Worm (Caenorhabditis elegans) whole organism, L4 larva: ENCODE measurements around the gene sel-15.

Experiments used
- F10B5.3 ChIP-seq: sonication (generic microtip); optimal IDR thresholded peaks from 2 replicates; lab custom pipeline; 2016; ENCODE audit warnings: mild to moderate bottlenecking, missing genetic modification characterization, missing compliant biosample characterization
- F44E2.7 ChIP-seq: fragments of 200-800 bp; sonication (Bioruptor generic); IDR thresholded peaks from 2 replicates; pipeline ENCODE4 v2.1.2; 2022; ENCODE audit warnings: missing genetic modification characterization, missing compliant biosample characterization
- R02D3.7 ChIP-seq: fragments of 150-350 bp; sonication (generic microtip); optimal IDR thresholded peaks from 3 replicates; lab custom pipeline; 2014; ENCODE audit warnings: missing biosample characterization, missing genetic modification characterization
- T26A8.4 ChIP-seq: fragments of 200-800 bp; sonication (Bioruptor generic); IDR thresholded peaks from 2 replicates; pipeline ENCODE4 v1.3.6; 2022; ENCODE audit warnings: missing genetic modification characterization, missing compliant biosample characterization
- ZK546.5 ChIP-seq, 2 experiments: sonication (generic microtip); optimal IDR thresholded peaks; 2 replicates each; lab custom pipeline; 2017; ENCODE audit warnings: missing biosample characterization in 2 of 2, missing genetic modification characterization in 2 of 2
- aha-1 ChIP-seq: fragments of 150-350 bp; peaks from one replicate; lab custom pipeline; 2014; ENCODE audit warnings: missing biosample characterization, missing genetic modification characterization
- ceh-20 ChIP-seq: fragments of 200-800 bp; sonication (Bioruptor generic); IDR thresholded peaks from 2 replicates; pipeline ENCODE4 v1.3.6; 2022; ENCODE audit warnings: missing genetic modification reagents, missing genetic modification characterization, missing compliant biosample characterization
- cey-2 ChIP-seq: sonication (generic microtip); optimal IDR thresholded peaks from 3 replicates; lab custom pipeline; 2017; ENCODE audit warnings: missing genetic modification characterization, mild to moderate bottlenecking, missing compliant biosample characterization, antibody characterized with exemption, borderline replicate concordance; ENCODE audit not compliant: insufficient read depth
- daf-16 ChIP-seq, 3 experiments: sonication (generic microtip); optimal IDR thresholded peaks; 2 replicates each; lab custom pipeline; 2016 to 2017; ENCODE audit warnings: missing genetic modification characterization in 3 of 3, missing genetic modification reagents in 3 of 3, mild to moderate bottlenecking in 2 of 3, missing compliant biosample characterization in 2 of 3, missing biosample characterization in 1 of 3, moderate library complexity in 1 of 3
- daf-19 ChIP-seq: fragments of 200-800 bp; sonication (Bioruptor generic); conservative IDR thresholded peaks from 2 replicates; pipeline ENCODE4 v1.3.6; 2022; ENCODE audit warnings: missing genetic modification characterization, missing compliant biosample characterization
- daf-8 ChIP-seq: fragments of 200-800 bp; sonication (Bioruptor generic); IDR thresholded peaks from 2 replicates; pipeline ENCODE4 v1.3.6; 2022; ENCODE audit warnings: missing genetic modification characterization, missing compliant biosample characterization
- dmd-6 ChIP-seq: fragments of 200-800 bp; sonication (Bioruptor generic); IDR thresholded peaks from 2 replicates; pipeline ENCODE4 v1.3.6; 2022; ENCODE audit warnings: missing genetic modification reagents, missing genetic modification characterization, missing compliant biosample characterization
- dpl-1 ChIP-seq: fragments of 150-350 bp; optimal IDR thresholded peaks from 2 replicates; lab custom pipeline; 2014; ENCODE audit warnings: missing biosample characterization, missing genetic modification reagents, missing genetic modification characterization
- dve-1 ChIP-seq: sonication (generic microtip); optimal IDR thresholded peaks from 2 replicates; lab custom pipeline; 2017; ENCODE audit warnings: antibody characterized with exemption, mild to moderate bottlenecking, missing genetic modification characterization, missing compliant biosample characterization; ENCODE audit not compliant: insufficient read depth
- hif-1 ChIP-seq, 2 experiments: sonication (generic microtip); optimal IDR thresholded peaks; 2 replicates each; lab custom pipeline; 2016 to 2017; ENCODE audit warnings: missing compliant biosample characterization in 2 of 2, missing genetic modification characterization in 2 of 2, missing genetic modification reagents in 2 of 2, missing genotype in 2 of 2, mild to moderate bottlenecking in 1 of 2
- hlh-11 ChIP-seq: fragments of 200-800 bp; sonication (Bioruptor generic); optimal IDR thresholded peaks from 2 replicates; lab custom pipeline; 2018; ENCODE audit warnings: mild to moderate bottlenecking, missing genetic modification characterization, missing compliant biosample characterization
- hlh-30 ChIP-seq: sonication (generic microtip); optimal IDR thresholded peaks from 2 replicates; lab custom pipeline; 2017; ENCODE audit warnings: antibody characterized with exemption, mild to moderate bottlenecking, missing genetic modification characterization, missing compliant biosample characterization; ENCODE audit not compliant: insufficient read depth
- hmg-1.1 ChIP-seq: fragments of 200-800 bp; sonication (Bioruptor generic); IDR thresholded peaks from 2 replicates; pipeline ENCODE4 v1.3.6; 2022; ENCODE audit warnings: missing genetic modification reagents, missing genetic modification characterization, missing compliant biosample characterization
- lin-38 ChIP-seq: fragments of 200-800 bp; sonication (Bioruptor generic); IDR thresholded peaks from 2 replicates; pipeline ENCODE4 v1.3.6; 2022; ENCODE audit warnings: missing genetic modification reagents, missing genetic modification characterization, missing compliant biosample characterization
- mdl-1 ChIP-seq, 2 experiments: fragments of 150-350 bp in 1 of 2; sonication (generic microtip) in 1 of 2; optimal IDR thresholded peaks; 2 replicates each; lab custom pipeline; 2014 to 2017; ENCODE audit warnings: missing biosample characterization in 2 of 2, missing genetic modification characterization in 2 of 2
- mdt-29 ChIP-seq: fragments of 200-800 bp; sonication (Bioruptor generic); IDR thresholded peaks from 2 replicates; pipeline ENCODE4 v1.3.6; 2022; ENCODE audit warnings: missing genetic modification reagents, missing genetic modification characterization, missing compliant biosample characterization
- mxl-3 ChIP-seq: fragments of 200-800 bp; sonication (Bioruptor generic); optimal IDR thresholded peaks from 2 replicates; lab custom pipeline; 2018; ENCODE audit warnings: mild to moderate bottlenecking, missing genetic modification characterization, missing compliant biosample characterization
- nhr-10 ChIP-seq: fragments of 150-350 bp; optimal IDR thresholded peaks from 2 replicates; lab custom pipeline; 2014; ENCODE audit warnings: missing biosample characterization, missing genetic modification characterization
- nhr-11 ChIP-seq: fragments of 150-350 bp; optimal IDR thresholded peaks from 2 replicates; lab custom pipeline; 2014; ENCODE audit warnings: missing biosample characterization, missing genetic modification characterization
- nhr-111 ChIP-seq: fragments of 200-800 bp; sonication (Bioruptor generic); optimal IDR thresholded peaks from 2 replicates; lab custom pipeline; 2018; ENCODE audit warnings: mild to moderate bottlenecking, missing genetic modification characterization, missing compliant biosample characterization
- nhr-25 ChIP-seq: sonication (generic microtip); optimal IDR thresholded peaks from 2 replicates; lab custom pipeline; 2017; ENCODE audit warnings: missing genetic modification characterization, mild to moderate bottlenecking, missing compliant biosample characterization, antibody characterized with exemption, moderate library complexity, borderline replicate concordance; ENCODE audit not compliant: insufficient read depth
- nhr-28 ChIP-seq: fragments of 150-350 bp; optimal IDR thresholded peaks from 2 replicates; lab custom pipeline; 2014; ENCODE audit warnings: missing biosample characterization, missing genetic modification characterization
- nhr-6 ChIP-seq: fragments of 150-350 bp; optimal IDR thresholded peaks from 2 replicates; lab custom pipeline; 2014; ENCODE audit warnings: missing biosample characterization, missing genetic modification characterization
- nhr-76 ChIP-seq: fragments of 150-350 bp; optimal IDR thresholded peaks from 2 replicates; lab custom pipeline; 2014; ENCODE audit warnings: missing biosample characterization, missing genetic modification characterization
- nhr-77 ChIP-seq: fragments of 150-350 bp; optimal IDR thresholded peaks from 2 replicates; lab custom pipeline; 2014; ENCODE audit warnings: missing biosample characterization, missing genetic modification characterization
- pha-4 ChIP-seq, 2 experiments: fragments of 150-350 bp in 1 of 2; fragments of 200-800 bp in 1 of 2; sonication (Bioruptor generic) in 1 of 2; IDR thresholded peaks in 1 of 2; optimal IDR thresholded peaks in 1 of 2; 2 replicates each; pipeline versions ENCODE4 v1.3.6 to Lab custom; 2014 to 2022; ENCODE audit warnings: missing genetic modification characterization in 2 of 2, missing genetic modification reagents in 2 of 2, missing biosample characterization in 1 of 2, missing compliant biosample characterization in 1 of 2
- php-3 ChIP-seq: fragments of 200-800 bp; sonication (Bioruptor generic); IDR thresholded peaks from 2 replicates; pipeline ENCODE4 v1.3.6; 2022; ENCODE audit warnings: missing genetic modification reagents, missing genetic modification characterization, missing compliant biosample characterization
- pqm-1 ChIP-seq: sonication (generic microtip); optimal IDR thresholded peaks from 2 replicates; lab custom pipeline; 2017; ENCODE audit warnings: missing biosample characterization, missing genetic modification characterization
- rbr-2 ChIP-seq: sonication (generic microtip); optimal IDR thresholded peaks from 2 replicates; lab custom pipeline; 2016; ENCODE audit warnings: missing genotype, missing genetic modification characterization, missing compliant biosample characterization
- saeg-2 ChIP-seq: fragments of 200-800 bp; sonication (Bioruptor generic); IDR thresholded peaks from 2 replicates; pipeline ENCODE4 v1.3.6; 2022; ENCODE audit warnings: missing genetic modification reagents, missing genetic modification characterization, missing compliant biosample characterization
- snpc-1.2 ChIP-seq: fragments of 200-800 bp; sonication (Bioruptor generic); IDR thresholded peaks from 2 replicates; pipeline ENCODE4 v1.3.6; 2022; ENCODE audit warnings: missing genetic modification reagents, missing genetic modification characterization, missing compliant biosample characterization
- spr-1 ChIP-seq: sonication (generic microtip); optimal IDR thresholded peaks from 2 replicates; lab custom pipeline; 2016; ENCODE audit warnings: mild to moderate bottlenecking, missing genetic modification characterization, missing compliant biosample characterization
- spr-3 ChIP-seq: fragments of 200-800 bp; sonication (Bioruptor generic); optimal IDR thresholded peaks from 2 replicates; lab custom pipeline; 2018; ENCODE audit warnings: mild to moderate bottlenecking, missing genetic modification characterization, missing compliant biosample characterization
- tag-97 ChIP-seq: fragments of 200-800 bp; sonication (Bioruptor generic); IDR thresholded peaks from 2 replicates; pipeline ENCODE4 v1.3.6; 2022; ENCODE audit warnings: missing genetic modification characterization, missing compliant biosample characterization
- tra-1 ChIP-seq: fragments of 200-800 bp; sonication (Bioruptor generic); IDR thresholded peaks from 2 replicates; pipeline ENCODE4 v1.3.6; 2022; ENCODE audit warnings: missing genetic modification reagents, missing genetic modification characterization, missing compliant biosample characterization
- unc-130 ChIP-seq: sonication (generic microtip); optimal IDR thresholded peaks from 2 replicates; lab custom pipeline; 2016; ENCODE audit warnings: missing genetic modification reagents, missing genetic modification characterization, missing compliant biosample characterization
- unc-62 ChIP-seq, 3 experiments: fragments of 150-350 bp in 1 of 3; sonication (generic microtip); optimal IDR thresholded peaks in 2 of 3; peaks in 1 of 3; 1 replicate in 1 of 3; 2 replicates in 2 of 3; lab custom pipeline; 2014 to 2017; ENCODE audit warnings: missing biosample characterization in 3 of 3, missing genetic modification characterization in 3 of 3, missing genetic modification reagents in 3 of 3, missing genotype in 1 of 3
- zfp-2 ChIP-seq: sonication (generic microtip); optimal IDR thresholded peaks from 2 replicates; lab custom pipeline; 2016; ENCODE audit warnings: mild to moderate bottlenecking, missing genetic modification characterization, missing compliant biosample characterization

The sel-15 gene

DNA sequence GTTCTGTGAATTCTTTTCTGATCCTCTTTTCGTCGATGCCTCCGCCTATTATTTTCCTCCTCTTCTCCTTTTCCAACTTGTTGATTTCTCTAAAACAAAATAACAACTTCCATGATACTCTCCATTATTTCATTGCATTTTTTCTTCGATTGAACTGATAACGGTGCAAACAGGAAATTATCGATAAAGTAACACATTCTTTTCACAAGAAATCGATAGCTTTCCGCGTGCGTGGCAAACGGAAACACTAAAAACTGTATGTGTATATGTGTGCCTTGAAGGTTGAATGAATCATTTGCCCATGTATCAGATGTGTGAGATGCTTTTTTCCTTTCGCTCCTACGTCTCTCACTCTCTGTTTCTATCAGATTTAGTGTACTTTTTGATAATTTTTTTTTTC, 44.7 kb downstream of the sel-15 start (continued):
- TF ChIP-seq dmd-6 (GFP tag; lab: Robert Waterston, UW), result peak; percentile 45
- TF ChIP-seq F44E2.7 (GFP tag; lab: Robert Waterston, UW), result no peak
- TF ChIP-seq pqm-1 (tag; lab: Kevin White, UChicago), result peak; percentile 88
- peak; percentile 18 for TF ChIP-seq nhr-77
- no peak for TF ChIP-seq saeg-2 (GFP tag; lab: Robert Waterston, UW)
- TF ChIP-seq nhr-6 (tag; lab: Kevin White, UChicago), result peak; percentile 14
- no peak for TF ChIP-seq daf-16 (GFP tag; optimal IDR thresholded peaks at IDR 0.05; lab: Kevin White, UChicago)
- peak; percentile 91 for TF ChIP-seq daf-16 (tag; optimal IDR thresholded peaks at IDR 0.05; lab: Kevin White, UChicago)
- TF ChIP-seq nhr-11, result no peak
- no peak for TF ChIP-seq zfp-2 (tag; lab: Kevin White, UChicago)
- TF ChIP-seq cey-2 (tag; lab: Kevin White, UChicago), result no peak
- TF ChIP-seq hlh-30 (tag; lab: Kevin White, UChicago), result peak; percentile 45
- TF ChIP-seq dpl-1 (GFP tag; lab: Kevin White, UChicago), result no peak
- TF ChIP-seq R02D3.7, result no peak
- no peak for TF ChIP-seq mxl-3
- peak; percentile 49 for TF ChIP-seq dve-1 (tag; lab: Kevin White, UChicago)
- no peak for TF ChIP-seq nhr-25 (tag; lab: Kevin White, UChicago)
- 0 out of 2 replicates have a peak, but pooled peaks have one; percentile 14 for TF ChIP-seq php-3
- TF ChIP-seq ceh-20, result no peak
- TF ChIP-seq hlh-11, result peak; percentile 58
- TF ChIP-seq mdt-29 (GFP tag; lab: Robert Waterston, UW), result no peak

DNA sequence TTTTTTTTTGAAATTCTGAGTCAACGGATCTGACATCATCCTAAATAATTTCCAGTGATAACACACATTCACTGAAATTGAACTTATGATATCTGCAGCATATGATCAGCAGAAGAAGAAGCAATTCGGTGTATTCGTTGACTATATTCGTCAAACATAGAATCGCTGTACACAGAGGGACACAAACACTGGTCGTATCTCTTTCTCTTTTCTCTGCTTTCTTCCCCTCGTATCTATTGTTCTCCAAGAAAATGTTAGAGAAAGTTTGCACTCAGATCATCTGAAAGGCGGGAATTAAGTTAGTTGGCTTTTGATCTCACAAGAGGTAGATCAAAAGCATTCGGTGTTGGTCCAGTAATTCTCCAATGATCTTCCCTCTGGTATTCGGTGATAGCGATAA, 45.7 kb downstream of the sel-15 start:
- TF ChIP-seq daf-8, result no peak
- TF ChIP-seq nhr-28, result peak; percentile 58
- no peak for TF ChIP-seq php-3
- no peak for TF ChIP-seq nhr-111 (GFP tag; lab: Kevin White, UChicago)
- TF ChIP-seq nhr-25 (tag; lab: Kevin White, UChicago), result no peak
- TF ChIP-seq mdl-1 (tag; optimal IDR thresholded peaks at IDR 0.05; lab: Kevin White, UChicago), result peak in 1 of 2 experiments; percentile 2
- no peak for TF ChIP-seq nhr-76
- no peak for TF ChIP-seq unc-62 (GFP tag; optimal IDR thresholded peaks at IDR 0.05 in 1 of 2; lab: Kevin White, UChicago)
- no peak for TF ChIP-seq unc-62 (tag; optimal IDR thresholded peaks at IDR 0.05; lab: Kevin White, UChicago)
- no peak for TF ChIP-seq F10B5.3 (tag; lab: Kevin White, UChicago)
- TF ChIP-seq aha-1 (tag; lab: Kevin White, UChicago), result peak; percentile 87
- TF ChIP-seq mxl-3, result no peak
- no peak for TF ChIP-seq tag-97 (GFP tag; lab: Robert Waterston, UW)

DNA sequence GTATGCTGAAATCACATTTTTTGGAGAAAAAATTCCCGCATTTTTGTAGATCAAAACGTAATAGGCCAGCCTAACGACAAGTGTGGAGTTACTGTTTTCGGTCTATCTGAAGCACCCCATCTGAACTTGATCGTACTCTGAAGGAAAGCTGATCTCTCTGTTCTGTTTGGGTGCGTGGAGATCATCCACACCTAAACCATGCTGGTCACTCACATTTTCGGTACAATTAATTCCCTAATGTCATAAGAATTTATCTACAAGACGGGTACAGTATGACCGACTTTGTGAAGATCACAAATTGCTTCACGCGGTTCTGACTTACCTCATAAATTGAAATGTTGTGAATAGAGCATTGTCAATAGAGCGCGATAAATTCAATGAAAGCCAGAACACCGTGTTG, 46.3 kb downstream of the sel-15 start:
- TF ChIP-seq T26A8.4 (GFP tag; lab: Robert Waterston, UW) (no peak), nhr-28 (peak; percentile 52)

DNA sequence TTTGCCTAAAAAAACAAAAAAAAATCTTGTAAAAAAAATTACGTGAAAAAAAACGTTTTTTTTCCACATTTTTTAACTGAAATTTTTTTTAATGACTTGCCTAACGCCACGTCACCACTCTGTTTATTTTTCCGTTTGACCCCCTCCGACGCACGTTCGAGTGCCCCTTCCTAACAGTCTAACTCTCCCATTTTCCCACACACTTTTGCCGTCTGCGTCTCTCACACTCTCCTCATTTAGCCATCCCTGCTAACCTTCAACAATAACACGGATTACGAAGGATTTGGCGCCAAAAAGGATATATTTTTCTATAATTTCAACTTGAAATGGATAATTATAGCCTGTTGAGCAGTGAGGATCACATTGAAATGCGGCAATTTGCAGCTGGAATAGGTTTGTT, 49.0 kb downstream of the sel-15 start:
- TF ChIP-seq spr-1 (tag; lab: Kevin White, UChicago) (no peak), tra-1 (GFP tag; lab: Robert Waterston, UW) (no peak), aha-1 (tag; lab: Kevin White, UChicago) (peak; percentile 41), daf-16 (GFP tag; optimal IDR thresholded peaks at IDR 0.05; lab: Kevin White, UChicago) (peak in 1 of 2 experiments; percentile 21), daf-16 (tag; optimal IDR thresholded peaks at IDR 0.05; lab: Kevin White, UChicago) (no peak), pha-4 (GFP tag; IDR thresholded peaks at IDR 0.05; lab: Robert Waterston, UW) (no peak), pha-4 (tag; optimal IDR thresholded peaks at IDR 0.05; lab: Kevin White, UChicago) (peak; percentile 42), daf-19 (GFP tag; lab: Robert Waterston, UW) (no peak), snpc-1.2 (GFP tag; lab: Robert Waterston, UW) (no peak), dmd-6 (GFP tag; lab: Robert Waterston, UW) (no peak), nhr-10 (tag; lab: Kevin White, UChicago) (no peak), hmg-1.1 (GFP tag; lab: Robert Waterston, UW) (0 out of 2 replicates have a peak, but pooled peaks have one; percentile 25), unc-130 (GFP tag; lab: Kevin White, UChicago) (no peak), hif-1 (tag; optimal IDR thresholded peaks at IDR 0.05; lab: Kevin White, UChicago) (peak in 1 of 2 experiments; percentile 35), rbr-2 (tag; lab: Kevin White, UChicago) (peak; percentile 8), hlh-11 (peak; percentile 2), ZK546.5 (tag; optimal IDR thresholded peaks at IDR 0.05; lab: Kevin White, UChicago) (no peak), dve-1 (tag; lab: Kevin White, UChicago) (no peak), spr-3 (GFP tag; lab: Kevin White, UChicago) (no peak), lin-38 (GFP tag; lab: Robert Waterston, UW) (0 out of 2 replicates have a peak, but pooled peaks have one; percentile 25)
- TF ChIP-seq, all 104 proteins: peak for 8
